Worm (Caenorhabditis elegans) whole organism, early embryonic: ENCODE data around the gene lgmn-1.

Experiments used
- B0310.2 ChIP-seq: sonication (generic microtip); optimal IDR thresholded peaks from 2 replicates; lab custom pipeline; 2016; ENCODE audit warnings: mild to moderate bottlenecking, missing genetic modification characterization, missing compliant biosample characterization
- F13C5.2 ChIP-seq: sonication (generic microtip); optimal IDR thresholded peaks from 2 replicates; lab custom pipeline; 2017; ENCODE audit warnings: mild to moderate bottlenecking, missing genetic modification characterization, inconsistent platforms, missing compliant biosample characterization
- aly-1 ChIP-seq: sonication (generic microtip); optimal IDR thresholded peaks from 2 replicates; lab custom pipeline; 2016; ENCODE audit warnings: missing genetic modification characterization, missing compliant biosample characterization
- ama-1 ChIP-seq: fragments of 150-350 bp; optimal IDR thresholded peaks from 2 replicates; lab custom pipeline; 2014
- ceh-13 ChIP-seq: fragments of 200-800 bp; sonication (Bioruptor generic); optimal IDR thresholded peaks from 2 replicates; lab custom pipeline; 2018; ENCODE audit warnings: mild to moderate bottlenecking, missing genetic modification characterization, missing compliant biosample characterization
- ceh-36 ChIP-seq: sonication (generic microtip); optimal IDR thresholded peaks from 2 replicates; lab custom pipeline; 2016; ENCODE audit warnings: missing genetic modification characterization, inconsistent platforms, missing compliant biosample characterization
- ets-7 ChIP-seq: sonication (generic microtip); optimal IDR thresholded peaks from 2 replicates; lab custom pipeline; 2016; ENCODE audit warnings: missing genotype, missing genetic modification characterization, missing compliant biosample characterization
- flt-1 ChIP-seq: fragments of 200-800 bp; sonication (Bioruptor generic); IDR thresholded peaks from 2 replicates; pipeline ENCODE4 v1.3.6; 2022; ENCODE audit warnings: missing genetic modification characterization, missing compliant biosample characterization
- hmbx-1 ChIP-seq: sonication (generic microtip); optimal IDR thresholded peaks from 2 replicates; lab custom pipeline; 2016; ENCODE audit warnings: mild to moderate bottlenecking, missing genetic modification characterization, missing compliant biosample characterization
- hmg-4 ChIP-seq: fragments of 200-800 bp; sonication (Bioruptor generic); optimal IDR thresholded peaks from 2 replicates; lab custom pipeline; 2018; ENCODE audit warnings: mild to moderate bottlenecking, missing genetic modification characterization, missing compliant biosample characterization
- hnd-1 ChIP-seq: sonication (generic microtip); optimal IDR thresholded peaks from 2 replicates; lab custom pipeline; 2016; ENCODE audit warnings: missing genetic modification characterization, missing compliant biosample characterization
- pes-1 ChIP-seq: fragments of 200-800 bp; sonication (Bioruptor generic); IDR thresholded peaks from 2 replicates; pipeline ENCODE4 v1.3.6; 2022; ENCODE audit warnings: missing genetic modification reagents, missing genetic modification characterization, missing compliant biosample characterization
- scrt-1 ChIP-seq: fragments of 200-800 bp; sonication (Bioruptor generic); IDR thresholded peaks from 2 replicates; pipeline ENCODE4 v1.3.6; 2022; ENCODE audit warnings: missing genetic modification characterization, missing compliant biosample characterization
- sea-1 ChIP-seq: fragments of 200-800 bp; sonication (Bioruptor generic); conservative IDR thresholded peaks from 2 replicates; pipeline ENCODE4 v1.3.6; 2022; ENCODE audit warnings: missing genetic modification characterization, missing compliant biosample characterization
- tbx-11 ChIP-seq: fragments of 200-800 bp; sonication (Bioruptor generic); IDR thresholded peaks from 2 replicates; pipeline ENCODE4 v1.3.6; 2022; ENCODE audit warnings: missing genetic modification characterization, missing compliant biosample characterization
- tbx-37 ChIP-seq: fragments of 200-800 bp; sonication (Bioruptor generic); conservative IDR thresholded peaks from 2 replicates; pipeline ENCODE4 v1.3.6; 2022; ENCODE audit warnings: missing genetic modification reagents, missing genetic modification characterization, missing compliant biosample characterization
- tra-4 ChIP-seq: sonication (generic microtip); optimal IDR thresholded peaks from 2 replicates; lab custom pipeline; 2017; ENCODE audit warnings: missing genetic modification characterization, missing compliant biosample characterization

lgmn-1 gene

DNA sequence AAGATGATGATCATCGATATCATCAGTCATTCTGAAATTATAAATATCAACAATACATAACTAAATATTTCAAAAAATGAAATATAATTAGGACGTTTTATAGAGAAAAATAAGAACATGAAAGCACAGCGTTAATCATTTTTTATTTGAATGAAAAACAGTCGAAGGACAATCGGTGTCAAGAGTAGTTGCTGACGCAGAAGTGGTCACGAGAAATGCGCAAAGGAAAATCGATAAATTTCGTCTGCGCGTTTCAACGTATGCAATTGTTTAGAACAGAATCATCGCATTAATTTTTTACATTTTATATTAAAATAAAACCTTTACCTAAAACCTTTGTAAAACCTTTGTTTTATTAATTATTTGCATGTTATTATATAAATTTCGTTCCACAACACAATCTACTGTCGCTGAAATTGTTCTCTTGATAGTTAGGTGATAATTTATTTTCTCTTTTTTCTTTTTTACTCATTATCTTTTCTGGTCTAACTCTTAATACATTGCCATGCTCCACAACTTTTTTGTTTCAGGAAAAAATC is 15.1 kb upstream of the lgmn-1 start, which contains the start of the genes W04D2.4 and rbm-25:
Gene W04D2.4 (minus strand): TSS at position 31 of the 539 bp plus-strand sequence.
Gene rbm-25 (plus strand): TSS at position 489 of the 539 bp plus-strand sequence.
- TF ChIP-seq ceh-13 (GFP tag; lab: Kevin White, UChicago) = no peak
- TF ChIP-seq F13C5.2 (tag; lab: Kevin White, UChicago) = peak; percentile 53
- no peak for TF ChIP-seq B0310.2 (tag; lab: Kevin White, UChicago)

DNA sequence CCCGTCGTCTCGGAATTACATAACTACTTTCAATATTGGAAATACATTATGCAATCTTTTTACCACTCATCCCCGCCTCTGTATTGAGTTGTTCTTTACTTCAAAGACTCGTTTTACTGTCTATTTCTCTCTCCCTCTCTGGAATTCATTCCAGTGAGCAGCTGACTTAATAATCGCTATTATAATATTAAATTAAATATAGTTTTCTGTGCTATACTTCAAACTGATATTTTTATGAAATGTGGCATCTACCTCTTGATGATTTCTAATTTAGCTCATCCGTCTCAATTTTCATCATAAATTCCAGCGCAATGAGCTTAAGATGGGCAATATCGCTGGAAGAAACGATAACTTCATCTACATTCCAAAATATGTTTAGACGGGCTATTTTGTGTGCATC is 9.4 kb upstream of the lgmn-1 start, which contains the start of gene T28H10.1:
Gene T28H10.1 (plus strand): TSS at position 301 of the 400 bp plus-strand sequence.
- TF ChIP-seq sea-1 (GFP tag; lab: Robert Waterston, UW) = no peak
- no peak for TF ChIP-seq tbx-37
- TF ChIP-seq aly-1 = no peak
- TF ChIP-seq ceh-13 (GFP tag; lab: Kevin White, UChicago) = no peak
- TF ChIP-seq scrt-1 (GFP tag; lab: Robert Waterston, UW) = no peak
- no peak for TF ChIP-seq tra-4 (tag; lab: Kevin White, UChicago)
- TF ChIP-seq ceh-36 (tag; lab: Kevin White, UChicago) = no peak
- TF ChIP-seq flt-1 (GFP tag; lab: Robert Waterston, UW) = no peak

- no peak for TF ChIP-seq ceh-36 (tag; lab: Kevin White, UChicago)
- TF ChIP-seq tbx-11 (GFP tag; lab: Robert Waterston, UW) = no peak
- TF ChIP-seq sea-1 (GFP tag; lab: Robert Waterston, UW) = no peak
These were observed 7.1 kb upstream of the lgmn-1 start for ce11 chrV:12505730-12506129.

ce11 chrV:12506185-12506584 is 6.7 kb upstream of the lgmn-1 start, which contains the start of gene nlp-46:
Gene nlp-46, minus strand, starts transcription at chrV:12506285.
- TF ChIP-seq flt-1 (GFP tag; lab: Robert Waterston, UW) (no peak), pes-1 (no peak), sea-1 (GFP tag; lab: Robert Waterston, UW) (no peak)

ce11 chrV:12509922-12510582 is 2.8 kb upstream of the lgmn-1 start:
- peak; percentile 66 for TF ChIP-seq hnd-1 (tag; lab: Kevin White, UChicago)
- peak; percentile 48 for TF ChIP-seq ceh-36 (tag; lab: Kevin White, UChicago)

- TF ChIP-seq hnd-1 (tag; lab: Kevin White, UChicago) = no peak
- TF ChIP-seq aly-1 = no peak
- TF ChIP-seq ceh-36 (tag; lab: Kevin White, UChicago) = no peak
- no peak for TF ChIP-seq B0310.2 (tag; lab: Kevin White, UChicago)
- TF ChIP-seq tbx-11 (GFP tag; lab: Robert Waterston, UW) = no peak
- no peak for TF ChIP-seq sea-1 (GFP tag; lab: Robert Waterston, UW)
- no peak for TF ChIP-seq tbx-37
- TF ChIP-seq hmg-4 (GFP tag; lab: Kevin White, UChicago) = no peak
- no peak for TF ChIP-seq scrt-1 (GFP tag; lab: Robert Waterston, UW)
- TF ChIP-seq ceh-13 (GFP tag; lab: Kevin White, UChicago) = no peak
- TF ChIP-seq ets-7 (tag; lab: Kevin White, UChicago) = no peak
- TF ChIP-seq pes-1 = no peak
- TF ChIP-seq hmbx-1 (tag; lab: Kevin White, UChicago) = no peak
- TF ChIP-seq tra-4 (tag; lab: Kevin White, UChicago) = no peak
- TF ChIP-seq F13C5.2 (tag; lab: Kevin White, UChicago) = no peak
- no peak for TF ChIP-seq flt-1 (GFP tag; lab: Robert Waterston, UW)
- TF ChIP-seq ama-1 (lab: Kevin White, UChicago) = no peak
These were observed 910 bp upstream of the lgmn-1 start for ce11 chrV:12511946-12512345.

DNA sequence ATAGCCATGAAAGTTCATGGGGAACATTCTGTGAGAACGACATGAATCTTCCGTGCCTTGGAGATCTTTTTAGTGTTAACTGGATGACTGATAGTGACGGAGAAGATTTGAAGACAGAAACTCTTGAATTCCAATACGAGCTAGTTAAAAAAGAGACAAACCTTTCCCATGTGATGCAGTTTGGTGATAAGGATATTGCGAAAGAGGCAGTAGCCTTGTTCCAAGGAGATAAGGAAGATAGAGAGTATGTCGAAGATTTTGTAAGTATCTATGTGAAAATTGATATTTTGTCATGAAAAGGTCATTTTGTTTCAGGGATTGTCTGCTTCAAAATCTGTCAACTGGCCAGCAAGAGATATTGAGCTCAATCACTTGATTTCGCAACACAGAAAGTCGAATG is 1.0 kb downstream of the lgmn-1 start:
- TF ChIP-seq B0310.2 (tag; lab: Kevin White, UChicago) (no peak), hmg-4 (GFP tag; lab: Kevin White, UChicago) (no peak)

DNA sequence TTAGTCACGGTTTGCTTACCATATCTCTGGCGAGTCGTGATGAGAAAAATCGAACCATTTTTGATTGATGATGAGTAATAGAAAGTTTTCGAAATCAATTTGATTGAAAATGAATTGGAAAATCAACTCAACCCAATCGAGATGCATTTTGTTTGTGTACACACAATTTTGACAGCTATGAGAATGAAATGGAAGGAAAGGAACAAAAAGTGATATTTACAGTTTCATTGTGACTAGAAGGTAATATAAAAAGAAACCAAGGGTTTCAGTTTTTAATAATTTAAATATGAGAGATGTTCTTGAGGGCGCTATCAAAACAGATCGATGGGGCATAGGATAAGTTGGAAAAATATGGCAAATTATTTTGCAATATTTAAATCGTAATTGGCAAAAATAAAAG is 4.3 kb downstream of the lgmn-1 start, which contains the start of gene cal-1:
Gene cal-1 (minus strand): TSS at position 101 of the 400 bp plus-strand sequence.
- TF ChIP-seq ceh-13 (GFP tag; lab: Kevin White, UChicago) = no peak
- TF ChIP-seq ets-7 (tag; lab: Kevin White, UChicago) = no peak
- no peak for TF ChIP-seq B0310.2 (tag; lab: Kevin White, UChicago)
- no peak for TF ChIP-seq hmbx-1 (tag; lab: Kevin White, UChicago)
- TF ChIP-seq aly-1 = no peak
- TF ChIP-seq ceh-36 (tag; lab: Kevin White, UChicago) = no peak
- TF ChIP-seq tra-4 (tag; lab: Kevin White, UChicago) = no peak
- TF ChIP-seq pes-1 = no peak
- no peak for TF ChIP-seq ama-1 (lab: Kevin White, UChicago)
- no peak for TF ChIP-seq flt-1 (GFP tag; lab: Robert Waterston, UW)
- TF ChIP-seq scrt-1 (GFP tag; lab: Robert Waterston, UW) = no peak
- no peak for TF ChIP-seq hnd-1 (tag; lab: Kevin White, UChicago)
- TF ChIP-seq sea-1 (GFP tag; lab: Robert Waterston, UW) = no peak
- no peak for TF ChIP-seq tbx-37
- TF ChIP-seq F13C5.2 (tag; lab: Kevin White, UChicago) = no peak
